Worm (Caenorhabditis elegans) whole organism, midembryonic: ENCODE results near the gene mre-11.

Experiments
- cog-1 ChIP-seq: sonication (generic microtip); optimal IDR thresholded peaks from 2 replicates; lab custom pipeline; 2016; ENCODE audit warnings: missing genetic modification characterization, missing compliant biosample characterization
- med-1 ChIP-seq: sonication (generic microtip); optimal IDR thresholded peaks from 2 replicates; lab custom pipeline; 2017; ENCODE audit warnings: missing genetic modification characterization, mild to moderate bottlenecking, missing compliant biosample characterization, antibody characterized with exemption, missing genetic modification reagents; ENCODE audit not compliant: insufficient read depth
- tab-1 ChIP-seq: fragments of 200-800 bp; sonication (Bioruptor generic); IDR thresholded peaks from 2 replicates; pipeline ENCODE4 v1.3.6; 2022; ENCODE audit warnings: missing genetic modification characterization, missing compliant biosample characterization

DNA sequence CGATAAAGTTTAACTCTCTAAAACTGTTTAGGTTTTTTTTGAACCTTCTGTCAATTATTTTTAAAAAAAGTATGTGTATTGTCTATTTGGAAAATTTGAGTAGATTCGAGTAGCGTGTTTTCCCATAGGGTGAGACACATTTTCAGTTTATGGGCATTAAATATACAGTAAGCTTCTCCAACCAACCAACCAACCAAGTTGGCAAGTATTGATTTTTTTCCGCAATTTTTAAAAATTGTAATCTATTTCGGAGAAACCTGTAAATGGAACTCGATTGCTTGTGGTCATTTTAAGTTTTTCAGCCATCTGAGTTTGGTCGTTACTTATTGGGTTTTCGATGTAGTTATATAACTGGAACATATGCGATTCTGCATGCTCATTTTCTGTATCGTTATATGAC lies 8.4 kb upstream of the mre-11 start, which contains the start of gene srj-21:
- TF ChIP-seq tab-1 (GFP tag; lab: Robert Waterston, UW) (no peak), cog-1 (tag; lab: Kevin White, UChicago) (no peak), med-1 (GFP tag; lab: Kevin White, UChicago) (no peak)
